Worm (Caenorhabditis elegans) whole organism, young adult: Measurements from ENCODE around the gene W07G1.1.
A peak's percentile ranks its signal among the peaks of the same experiment; 100 is the strongest.
"Not testable (repeated sequence)": the region's sequence is repeated elsewhere in the genome, so short reads cannot be mapped to it uniquely, and the experiment has no call there.

Source experiments
- B0019.2 ChIP-seq: fragments of 200-800 bp; sonication (Bioruptor generic); conservative IDR thresholded peaks from 2 replicates; pipeline ENCODE4 v1.3.6; 2022; ENCODE audit warnings: missing genetic modification reagents, missing genetic modification characterization, missing compliant biosample characterization
- D2030.7 ChIP-seq: fragments of 200-800 bp; sonication (Bioruptor generic); IDR thresholded peaks from 2 replicates; pipeline ENCODE4 v1.3.6; 2022; ENCODE audit warnings: missing genetic modification reagents, missing genetic modification characterization, missing compliant biosample characterization
- F22D6.2 ChIP-seq: sonication (generic microtip); optimal IDR thresholded peaks from 2 replicates; lab custom pipeline; 2016; ENCODE audit warnings: mild to moderate bottlenecking, missing genetic modification characterization, missing compliant biosample characterization
- F37B4.10 ChIP-seq: fragments of 200-800 bp; sonication (Bioruptor generic); IDR thresholded peaks from 2 replicates; pipeline ENCODE4 v1.3.6; 2022; ENCODE audit warnings: missing genetic modification characterization, missing compliant biosample characterization
- T26A5.8 ChIP-seq: sonication (generic microtip); optimal IDR thresholded peaks from 2 replicates; lab custom pipeline; 2016; ENCODE audit warnings: missing genetic modification characterization, missing compliant biosample characterization
- Y53F4B.3 ChIP-seq: fragments of 200-800 bp; sonication (Bioruptor generic); IDR thresholded peaks from 2 replicates; pipeline ENCODE4 v1.3.6; 2022; ENCODE audit warnings: missing genetic modification reagents, missing genetic modification characterization, missing compliant biosample characterization
- Y95B8A.8 ChIP-seq: fragments of 200-800 bp; sonication (Bioruptor generic); IDR thresholded peaks from 2 replicates; pipeline ENCODE4 v1.3.6; 2022; ENCODE audit warnings: missing genetic modification reagents, missing genetic modification characterization, missing compliant biosample characterization
- akir-1 ChIP-seq: fragments of 200-800 bp; sonication (Bioruptor generic); optimal IDR thresholded peaks from 2 replicates; lab custom pipeline; 2018; ENCODE audit warnings: mild to moderate bottlenecking, missing genetic modification characterization, moderate library complexity, missing compliant biosample characterization
- aptf-3 ChIP-seq: fragments of 200-800 bp; sonication (Bioruptor generic); IDR thresholded peaks from 2 replicates; pipeline ENCODE4 v1.3.6; 2022; ENCODE audit warnings: missing genetic modification characterization, missing compliant biosample characterization
- athp-1 ChIP-seq: sonication (generic microtip); optimal IDR thresholded peaks from 2 replicates; lab custom pipeline; 2017; ENCODE audit warnings: mild to moderate bottlenecking, missing genetic modification characterization, missing compliant biosample characterization
- bed-1 ChIP-seq: fragments of 200-800 bp; sonication (Bioruptor generic); IDR thresholded peaks from 2 replicates; pipeline ENCODE4 v1.3.6; 2022; ENCODE audit warnings: missing genetic modification reagents, missing genetic modification characterization, missing compliant biosample characterization
- bed-2 ChIP-seq: fragments of 200-800 bp; sonication (Bioruptor generic); IDR thresholded peaks from 2 replicates; pipeline ENCODE4 v1.3.6; 2022; ENCODE audit warnings: missing genetic modification reagents, missing genetic modification characterization, missing compliant biosample characterization
- ceh-27 ChIP-seq: fragments of 200-800 bp; sonication (Bioruptor generic); optimal IDR thresholded peaks from 2 replicates; lab custom pipeline; 2018; ENCODE audit warnings: mild to moderate bottlenecking, missing genetic modification characterization, moderate library complexity, missing compliant biosample characterization
- die-1 ChIP-seq: sonication (generic microtip); optimal IDR thresholded peaks from 2 replicates; lab custom pipeline; 2016; ENCODE audit warnings: missing genotype, mild to moderate bottlenecking, missing genetic modification characterization, missing compliant biosample characterization
- egrh-3 ChIP-seq: fragments of 200-800 bp; sonication (Bioruptor generic); IDR thresholded peaks from 2 replicates; pipeline ENCODE4 v1.3.6; 2022; ENCODE audit warnings: missing genetic modification reagents, missing genetic modification characterization, missing compliant biosample characterization
- ets-4 ChIP-seq: fragments of 200-800 bp; sonication (Bioruptor generic); optimal IDR thresholded peaks from 2 replicates; lab custom pipeline; 2018; ENCODE audit warnings: mild to moderate bottlenecking, missing genetic modification characterization, missing compliant biosample characterization
- lag-1 ChIP-seq: fragments of 200-800 bp; sonication (Bioruptor generic); IDR thresholded peaks from 2 replicates; pipeline ENCODE4 v1.3.6; 2022; ENCODE audit warnings: missing genetic modification reagents, missing genetic modification characterization, missing compliant biosample characterization
- let-607 ChIP-seq, 2 experiments: fragments of 200-800 bp in 1 of 2; sonication (Bioruptor generic) in 1 of 2; sonication (generic microtip) in 1 of 2; optimal IDR thresholded peaks; 2 replicates each; lab custom pipeline; 2016 to 2018; ENCODE audit warnings: mild to moderate bottlenecking in 2 of 2, missing compliant biosample characterization in 2 of 2, missing genetic modification characterization in 2 of 2, moderate library complexity in 2 of 2, missing genotype in 1 of 2
- lin-35 ChIP-seq, 3 experiments: fragments of 150-350 bp in 2 of 3; sonication (generic microtip) in 1 of 3; optimal IDR thresholded peaks; 2 replicates each; lab custom pipeline; 2014 to 2018; ENCODE audit warnings: missing biosample characterization in 3 of 3, missing genetic modification characterization in 3 of 3, missing genetic modification reagents in 3 of 3
- lir-1 ChIP-seq: fragments of 200-800 bp; sonication (Bioruptor generic); conservative IDR thresholded peaks from 2 replicates; pipeline ENCODE4 v1.3.6; 2022; ENCODE audit warnings: missing genetic modification reagents, missing genetic modification characterization, missing compliant biosample characterization
- madf-6 ChIP-seq: fragments of 200-800 bp; sonication (Bioruptor generic); IDR thresholded peaks from 2 replicates; pipeline ENCODE4 v1.3.6; 2022; ENCODE audit warnings: missing genetic modification reagents, missing genetic modification characterization, missing compliant biosample characterization
- nfya-1 ChIP-seq: sonication (generic microtip); optimal IDR thresholded peaks from 2 replicates; lab custom pipeline; 2017; ENCODE audit warnings: antibody characterized with exemption, missing compliant biosample characterization, missing genetic modification characterization, borderline replicate concordance; ENCODE audit not compliant: insufficient read depth
- nfyb-1 ChIP-seq: fragments of 200-800 bp; sonication (Bioruptor generic); IDR thresholded peaks from 2 replicates; pipeline ENCODE4 v1.3.6; 2022; ENCODE audit warnings: missing genetic modification reagents, missing genetic modification characterization, missing compliant biosample characterization
- nhr-120 ChIP-seq: fragments of 200-800 bp; sonication (Bioruptor generic); IDR thresholded peaks from 2 replicates; pipeline ENCODE4 v1.3.6; 2022; ENCODE audit warnings: missing genetic modification characterization, missing compliant biosample characterization
- nhr-27 ChIP-seq: fragments of 200-800 bp; sonication (Bioruptor generic); optimal IDR thresholded peaks from 2 replicates; lab custom pipeline; 2018; ENCODE audit warnings: mild to moderate bottlenecking, missing genetic modification characterization, moderate library complexity, missing compliant biosample characterization
- nhr-80 ChIP-seq: sonication (generic microtip); optimal IDR thresholded peaks from 2 replicates; lab custom pipeline; 2016; ENCODE audit warnings: missing genetic modification characterization, missing compliant biosample characterization
- rcor-1 ChIP-seq: fragments of 200-800 bp; sonication (Bioruptor generic); IDR thresholded peaks from 2 replicates; pipeline ENCODE4 v1.3.6; 2022; ENCODE audit warnings: missing genetic modification reagents, missing genetic modification characterization, missing compliant biosample characterization
- repo-1 ChIP-seq: sonication (generic microtip); optimal IDR thresholded peaks from 2 replicates; lab custom pipeline; 2017; ENCODE audit warnings: mild to moderate bottlenecking, missing genetic modification characterization, missing compliant biosample characterization
- sdz-38 ChIP-seq: sonication (generic microtip); optimal IDR thresholded peaks from 2 replicates; lab custom pipeline; 2016; ENCODE audit warnings: missing genotype, missing genetic modification characterization, missing compliant biosample characterization
- sea-2 ChIP-seq: fragments of 200-800 bp; sonication (Bioruptor generic); IDR thresholded peaks from 2 replicates; pipeline ENCODE4 v1.3.6; 2022; ENCODE audit warnings: missing genetic modification characterization, missing compliant biosample characterization
- snpc-1.1 ChIP-seq: sonication (generic microtip); optimal IDR thresholded peaks from 2 replicates; lab custom pipeline; 2017; ENCODE audit warnings: missing genetic modification characterization, mild to moderate bottlenecking, missing compliant biosample characterization, antibody characterized with exemption, moderate library complexity, missing genotype, missing genetic modification reagents; ENCODE audit not compliant: insufficient read depth
- snpc-4 ChIP-seq, 5 experiments: fragments of 150-350 bp in 1 of 5; sonication (generic microtip) in 4 of 5; optimal IDR thresholded peaks; 2 replicates each; lab custom pipeline; 2014 to 2018; ENCODE audit warnings: missing genetic modification characterization in 5 of 5, missing biosample characterization in 3 of 5, antibody characterized with exemption in 2 of 5, mild to moderate bottlenecking in 2 of 5, missing compliant biosample characterization in 2 of 5, missing genotype in 2 of 5, moderate library complexity in 2 of 5, missing genetic modification reagents in 1 of 5
- tbp1 ChIP-seq: fragments of 200-800 bp; sonication (Bioruptor generic); optimal IDR thresholded peaks from 2 replicates; lab custom pipeline; 2018; ENCODE audit warnings: mild to moderate bottlenecking, missing genetic modification characterization, missing compliant biosample characterization
- tbx-9 ChIP-seq: sonication (generic microtip); optimal IDR thresholded peaks from 2 replicates; lab custom pipeline; 2016; ENCODE audit warnings: borderline replicate concordance, missing genetic modification characterization, inconsistent platforms, missing compliant biosample characterization
- unc-130 ChIP-seq: sonication (generic microtip); optimal IDR thresholded peaks from 2 replicates; lab custom pipeline; 2016; ENCODE audit warnings: missing genetic modification reagents, missing genetic modification characterization, missing compliant biosample characterization
- zfh-2 ChIP-seq: fragments of 200-800 bp; sonication (Bioruptor generic); conservative IDR thresholded peaks from 2 replicates; pipeline ENCODE4 v1.3.6; 2022; ENCODE audit warnings: missing genetic modification reagents, missing genetic modification characterization, missing compliant biosample characterization
- ztf-22 ChIP-seq: fragments of 200-800 bp; sonication (Bioruptor generic); optimal IDR thresholded peaks from 2 replicates; lab custom pipeline; 2018; ENCODE audit warnings: mild to moderate bottlenecking, missing genetic modification characterization, moderate library complexity, missing compliant biosample characterization
- ztf-28 ChIP-seq: fragments of 200-800 bp; sonication (Bioruptor generic); IDR thresholded peaks from 2 replicates; pipeline ENCODE4 v1.3.6; 2022; ENCODE audit warnings: missing genetic modification reagents, missing genetic modification characterization, missing compliant biosample characterization
- ztf-3 ChIP-seq: fragments of 200-800 bp; sonication (Bioruptor generic); optimal IDR thresholded peaks from 2 replicates; lab custom pipeline; 2018; ENCODE audit warnings: mild to moderate bottlenecking, missing genetic modification characterization, missing compliant biosample characterization

Gene W07G1.1

DNA sequence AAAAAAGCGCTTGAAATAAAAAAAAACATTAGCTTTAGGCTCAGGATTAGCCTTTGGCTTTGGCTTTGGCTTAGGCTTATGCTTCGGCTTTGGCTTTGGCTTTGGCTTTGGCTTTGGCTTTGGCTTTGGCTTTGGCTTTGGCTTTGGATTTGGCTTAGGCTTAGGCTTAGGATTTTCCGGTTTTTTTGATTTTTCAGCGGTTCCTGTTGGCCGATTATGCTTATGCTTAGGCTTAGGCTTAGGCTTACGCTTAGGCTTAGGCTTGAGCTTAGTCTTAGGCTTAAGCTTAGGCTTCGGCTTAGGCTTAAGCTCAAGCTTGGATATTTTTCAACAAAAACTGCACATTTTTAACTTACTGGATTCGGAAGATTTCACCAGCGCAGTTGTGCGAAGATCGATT, 34.7 kb upstream of the W07G1.1 start:
- TF ChIP-seq aptf-3 (GFP tag; lab: Robert Waterston, UW) (no peak), T26A5.8 (no peak), die-1 (tag; lab: Kevin White, UChicago) (no peak), nfyb-1 (no peak)
- TF ChIP-seq, all 124 proteins: peak for 0

DNA sequence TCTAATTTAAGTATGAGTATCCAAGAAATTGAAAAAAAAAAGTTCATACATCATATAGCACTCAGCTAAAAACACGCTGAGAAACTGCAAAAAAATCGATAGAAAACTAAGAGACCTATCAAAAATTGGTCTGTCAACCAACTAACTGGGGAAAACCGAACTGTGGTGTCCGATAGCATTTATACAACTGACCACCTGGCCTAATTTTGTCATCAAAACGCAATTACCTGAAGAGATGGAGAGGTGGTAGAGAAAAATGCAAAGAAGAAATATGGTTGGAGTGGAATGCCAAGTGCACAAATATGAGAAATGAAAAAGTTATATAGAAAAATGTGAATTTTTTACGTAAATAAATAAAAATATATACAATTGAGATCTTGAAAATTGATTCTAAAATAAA, 34.1 kb upstream of the W07G1.1 start, which contains the start of gene Y39G8B.1:
Gene Y39G8B.1, minus strand, starts transcription at position 299 of the 400 bp plus-strand sequence.
- TF ChIP-seq nfya-1 (tag; lab: Kevin White, UChicago) (no peak), nhr-80 (tag; lab: Kevin White, UChicago) (peak; percentile 55), let-607 (tag; optimal IDR thresholded peaks at IDR 0.05; lab: Kevin White, UChicago) (peak; percentile 52 to 64), snpc-4 (GFP tag; optimal IDR thresholded peaks at IDR 0.05; lab: Kevin White, UChicago) (no peak), snpc-4 (tag; optimal IDR thresholded peaks at IDR 0.05; lab: Kevin White, UChicago) (peak in 1 of 4 experiments; percentile 8)

DNA sequence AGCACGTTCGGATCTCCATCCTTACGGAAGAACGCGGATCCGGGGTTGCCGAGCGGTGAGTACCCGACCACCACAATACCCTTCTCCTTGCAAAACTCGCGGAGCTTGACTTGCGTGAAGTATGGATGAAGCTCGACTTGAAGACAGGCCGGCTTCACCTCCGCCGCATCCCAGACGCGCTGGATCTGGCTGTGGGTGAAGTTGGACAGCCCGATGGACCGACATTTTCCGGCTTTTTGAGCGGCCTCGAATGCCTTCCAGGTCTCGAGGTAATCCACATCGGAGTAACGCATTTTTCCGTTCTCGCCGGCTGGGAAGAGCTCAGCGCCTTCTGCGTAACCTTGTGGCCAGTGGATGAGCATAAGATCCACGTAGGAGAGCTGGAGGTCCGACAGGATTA, 32.8 kb upstream of the W07G1.1 start:
- TF ChIP-seq bed-1 (GFP tag; lab: Robert Waterston, UW) (no peak), Y53F4B.3 (no peak), tbx-9 (tag; lab: Kevin White, UChicago) (no peak), sdz-38 (tag; lab: Kevin White, UChicago) (no peak), lin-35 (GFP tag; optimal IDR thresholded peaks at IDR 0.05; lab: Kevin White, UChicago) (no peak), zfh-2 (peak; percentile 55; the same call in 1 of the 2 replicates), repo-1 (tag; lab: Kevin White, UChicago) (no peak), F37B4.10 (GFP tag; lab: Robert Waterston, UW) (0 out of 2 replicates have a peak, but pooled peaks have one; percentile 84), ceh-27 (GFP tag; lab: Kevin White, UChicago) (no peak), madf-6 (GFP tag; lab: Robert Waterston, UW) (no peak)

ce11 chrII:13968979-13969378, 29.5 kb upstream of the W07G1.1 start, which contains the start of gene sre-43:
Gene sre-43 (minus strand): TSS chrII:13969079.
- TF ChIP-seq akir-1 (GFP tag; lab: Kevin White, UChicago) (no peak), athp-1 (tag; lab: Kevin White, UChicago) (no peak), Y95B8A.8 (GFP tag; lab: Robert Waterston, UW) (no peak), tbp1 (GFP tag; lab: Kevin White, UChicago) (no peak), sdz-38 (tag; lab: Kevin White, UChicago) (no peak), rcor-1 (GFP tag; lab: Robert Waterston, UW) (no peak), unc-130 (GFP tag; lab: Kevin White, UChicago) (no peak), nhr-120 (GFP tag; lab: Robert Waterston, UW) (no peak), F22D6.2 (tag; lab: Kevin White, UChicago) (no peak)

- not testable (repeated sequence) for TF ChIP-seq snpc-4 (GFP tag; optimal IDR thresholded peaks at IDR 0.05; lab: Kevin White, UChicago)
- TF ChIP-seq snpc-4 (tag; optimal IDR thresholded peaks at IDR 0.05; lab: Kevin White, UChicago), result peak in 1 of 4 experiments; percentile 47
- peak; percentile 36; the same call in 1 of the 2 replicates for TF ChIP-seq egrh-3 (GFP tag; lab: Robert Waterston, UW)
- 0 out of 2 replicates have a peak, but pooled peaks have one; percentile 40 for TF ChIP-seq lag-1
- peak; percentile 51; the same call in 1 of the 2 replicates for TF ChIP-seq zfh-2
Measured at ce11 chrII:13968007-13968406, 28.6 kb upstream of the W07G1.1 start.

ce11 chrII:13966242-13966641, 26.8 kb upstream of the W07G1.1 start, which contains the start of gene W07G1.7:
Gene W07G1.7 (minus strand): TSS chrII:13966342.
- no peak for TF ChIP-seq ets-4 (GFP tag; lab: Kevin White, UChicago)
- no peak for TF ChIP-seq ceh-27 (GFP tag; lab: Kevin White, UChicago)
- TF ChIP-seq bed-2 (GFP tag; lab: Robert Waterston, UW), result no peak
- TF ChIP-seq egrh-3 (GFP tag; lab: Robert Waterston, UW), result no peak
- TF ChIP-seq sea-2 (GFP tag; lab: Robert Waterston, UW), result no peak
- no peak for TF ChIP-seq D2030.7 (GFP tag; lab: Robert Waterston, UW)
- no peak for TF ChIP-seq snpc-1.1 (tag; lab: Kevin White, UChicago)
- no peak for TF ChIP-seq bed-1 (GFP tag; lab: Robert Waterston, UW)
- TF ChIP-seq nhr-27 (tag; lab: Kevin White, UChicago), result no peak
- TF ChIP-seq B0019.2 (GFP tag; lab: Robert Waterston, UW), result no peak
- no peak for TF ChIP-seq ztf-3 (GFP tag; lab: Kevin White, UChicago)
- no peak for TF ChIP-seq ztf-28
- no peak for TF ChIP-seq lir-1 (GFP tag; lab: Robert Waterston, UW)
- no peak for TF ChIP-seq ztf-22 (GFP tag; lab: Kevin White, UChicago)
